Fruit fly (Drosophila melanogaster): ENCODE measurements around the gene tim.

Gene tim

DNA sequence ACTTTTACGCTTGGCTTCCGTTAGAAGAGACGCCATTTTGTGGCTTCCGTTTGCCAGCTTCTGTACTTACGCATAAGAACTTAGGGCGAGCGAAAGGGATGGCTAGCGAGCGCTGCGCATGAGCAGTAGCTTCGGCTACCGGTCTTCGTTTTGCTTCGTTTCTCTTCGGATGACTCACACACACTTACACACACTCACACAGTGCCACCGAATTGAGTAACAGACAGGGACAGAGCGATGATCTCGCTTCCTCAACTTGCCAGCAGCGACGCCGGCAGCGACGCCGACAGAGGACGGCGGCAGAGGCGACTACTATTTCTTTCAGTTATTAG lies 31.5 kb upstream of the tim start (continued):
- TF ChIP-seq CG18599 (GFP tag; optimal IDR thresholded peaks at IDR 0.05): no peak
- TF ChIP-seq Fer1 (GFP tag; optimal IDR thresholded peaks at IDR 0.05): no peak
- peak; percentile 67 for TF ChIP-seq Med (GFP tag)
- TF ChIP-seq CG7928 (GFP tag; optimal IDR thresholded peaks at IDR 0.05): no peak
- TF ChIP-seq ara (GFP tag; IDR thresholded peaks at IDR 0.05): 0 out of 2 replicates have a peak, but pooled peaks have one; percentile 14
- TF ChIP-seq lbe (GFP tag; optimal IDR thresholded peaks at IDR 0.05): no peak
- TF ChIP-seq gro (GFP tag; optimal IDR thresholded peaks at IDR 0.05): no peak
- no peak for TF ChIP-seq Eip74EF (GFP tag; optimal IDR thresholded peaks at IDR 0.05)
- no peak for TF ChIP-seq tup (GFP tag; optimal IDR thresholded peaks at IDR 0.05)
- no peak for TF ChIP-seq bigmax (GFP tag; optimal IDR thresholded peaks at IDR 0.05)
- peak; percentile 51 for TF ChIP-seq ewg (GFP tag; optimal IDR thresholded peaks at IDR 0.05)
- TF ChIP-seq ash1 (GFP tag; optimal IDR thresholded peaks at IDR 0.05): no peak
- TF ChIP-seq Hmr (GFP tag; optimal IDR thresholded peaks at IDR 0.05): no peak
- no peak for TF ChIP-seq Mrtf (GFP tag; IDR thresholded peaks at IDR 0.05)
- TF ChIP-seq nmo (GFP tag; optimal IDR thresholded peaks at IDR 0.05): peak; percentile 3
- TF ChIP-seq Trl (optimal IDR thresholded peaks at IDR 0.05): no peak
- TF ChIP-seq Trl (GFP tag; optimal IDR thresholded peaks at IDR 0.05): no peak
- no peak for TF ChIP-seq CG10274 (GFP tag; optimal IDR thresholded peaks at IDR 0.05)
- TF ChIP-seq chinmo (GFP tag; IDR thresholded peaks at IDR 0.05; ENCODE audit: partially characterized antibody): 0 out of 4 replicates have a peak, but pooled peaks have one; percentile 11
- no peak for TF ChIP-seq Ptx1 (GFP tag; IDR thresholded peaks at IDR 0.05)
- no peak for TF ChIP-seq Rx (GFP tag; IDR thresholded peaks at IDR 0.05)
- TF ChIP-seq CG10543 (GFP tag; optimal IDR thresholded peaks at IDR 0.05): no peak
- TF ChIP-seq emc (GFP tag; optimal IDR thresholded peaks at IDR 0.05): no peak
- TF ChIP-seq D (optimal IDR thresholded peaks at IDR 0.05): no peak
- TF ChIP-seq D (GFP tag; optimal IDR thresholded peaks at IDR 0.05): no peak
- TF ChIP-seq br (optimal IDR thresholded peaks at IDR 0.05): no peak
- TF ChIP-seq Hey (tag; optimal IDR thresholded peaks at IDR 0.05): no peak
- TF ChIP-seq CG2678 (tag; optimal IDR thresholded peaks at IDR 0.05): no peak
- TF ChIP-seq CG9797 (GFP tag; optimal IDR thresholded peaks at IDR 0.05): no peak
- no peak for TF ChIP-seq hb (GFP tag; IDR thresholded peaks at IDR 0.05; ENCODE audit: partially characterized antibody)
- TF ChIP-seq CG12391 (tag; optimal IDR thresholded peaks at IDR 0.05): no peak
- no peak for TF ChIP-seq tna (GFP tag; IDR thresholded peaks at IDR 0.05; ENCODE audit: partially characterized antibody)
- TF ChIP-seq psq (GFP tag; optimal IDR thresholded peaks at IDR 0.05): no peak
- no peak for TF ChIP-seq CG17568 (GFP tag; optimal IDR thresholded peaks at IDR 0.05)
- TF ChIP-seq ranshi (GFP tag; IDR thresholded peaks at IDR 0.05): no peak
- peak; percentile 95 for TF ChIP-seq z (GFP tag; IDR thresholded peaks at IDR 0.05)
- no peak for TF ChIP-seq p53 (GFP tag; optimal IDR thresholded peaks at IDR 0.05)
- no peak for TF ChIP-seq CG6813 (GFP tag; optimal IDR thresholded peaks at IDR 0.05)
- TF ChIP-seq CG30431 (GFP tag; optimal IDR thresholded peaks at IDR 0.05): no peak
- TF ChIP-seq hth (optimal IDR thresholded peaks at IDR 0.05): no peak
- no peak for TF ChIP-seq Six4 (GFP tag; optimal IDR thresholded peaks at IDR 0.05)
- peak; percentile 72 for TF ChIP-seq cg (GFP tag; optimal IDR thresholded peaks at IDR 0.05)
- peak; percentile 86 for TF ChIP-seq phol (tag; optimal IDR thresholded peaks at IDR 0.05)
- no peak for TF ChIP-seq sisA (GFP tag; IDR thresholded peaks at IDR 0.05)
- TF ChIP-seq CG1603 (tag; optimal IDR thresholded peaks at IDR 0.05): no peak
- TF ChIP-seq CG9817 (tag; optimal IDR thresholded peaks at IDR 0.05): no peak
- no peak for TF ChIP-seq CG18011 (GFP tag; optimal IDR thresholded peaks at IDR 0.05)
- no peak for TF ChIP-seq NK7.1 (GFP tag; optimal IDR thresholded peaks at IDR 0.05)
- TF ChIP-seq en (GFP tag; optimal IDR thresholded peaks at IDR 0.05): no peak
- TF ChIP-seq NC2β (GFP tag; optimal IDR thresholded peaks at IDR 0.05): no peak
- no peak for TF ChIP-seq CG7357 (GFP tag; IDR thresholded peaks at IDR 0.05)
- no peak for TF ChIP-seq CG3995 (GFP tag; optimal IDR thresholded peaks at IDR 0.05)
